Worm (Caenorhabditis elegans) whole organism, early embryonic: ENCODE results near the gene ins-8.

ENCODE experiments used
- ama-1 ChIP-seq: fragments of 150-350 bp; optimal IDR thresholded peaks from 2 replicates; lab custom pipeline; 2014
- ets-7 ChIP-seq: sonication (generic microtip); optimal IDR thresholded peaks from 2 replicates; lab custom pipeline; 2016; ENCODE audit warnings: missing genotype, missing genetic modification characterization, missing compliant biosample characterization
- flt-1 ChIP-seq: fragments of 200-800 bp; sonication (Bioruptor generic); IDR thresholded peaks from 2 replicates; pipeline ENCODE4 v1.3.6; 2022; ENCODE audit warnings: missing genetic modification characterization, missing compliant biosample characterization
- hmg-4 ChIP-seq: fragments of 200-800 bp; sonication (Bioruptor generic); optimal IDR thresholded peaks from 2 replicates; lab custom pipeline; 2018; ENCODE audit warnings: mild to moderate bottlenecking, missing genetic modification characterization, missing compliant biosample characterization
- hnd-1 ChIP-seq: sonication (generic microtip); optimal IDR thresholded peaks from 2 replicates; lab custom pipeline; 2016; ENCODE audit warnings: missing genetic modification characterization, missing compliant biosample characterization
- pes-1 ChIP-seq: fragments of 200-800 bp; sonication (Bioruptor generic); IDR thresholded peaks from 2 replicates; pipeline ENCODE4 v1.3.6; 2022; ENCODE audit warnings: missing genetic modification reagents, missing genetic modification characterization, missing compliant biosample characterization
- scrt-1 ChIP-seq: fragments of 200-800 bp; sonication (Bioruptor generic); IDR thresholded peaks from 2 replicates; pipeline ENCODE4 v1.3.6; 2022; ENCODE audit warnings: missing genetic modification characterization, missing compliant biosample characterization
- sea-1 ChIP-seq: fragments of 200-800 bp; sonication (Bioruptor generic); conservative IDR thresholded peaks from 2 replicates; pipeline ENCODE4 v1.3.6; 2022; ENCODE audit warnings: missing genetic modification characterization, missing compliant biosample characterization
- tra-4 ChIP-seq: sonication (generic microtip); optimal IDR thresholded peaks from 2 replicates; lab custom pipeline; 2017; ENCODE audit warnings: missing genetic modification characterization, missing compliant biosample characterization

- TF ChIP-seq pes-1 (GFP tag; lab: Robert Waterston, UW) (no peak), ama-1 (no peak), hnd-1 (tag; lab: Kevin White, UChicago) (no peak), tra-4 (tag; lab: Kevin White, UChicago) (no peak), sea-1 (GFP tag; lab: Robert Waterston, UW) (no peak), ets-7 (no peak), scrt-1 (GFP tag; lab: Robert Waterston, UW) (no peak), flt-1 (GFP tag; lab: Robert Waterston, UW) (no peak), hmg-4 (no peak)
Measured at ce11 chrIV:9714264-9714663, 33.5 kb upstream of the ins-8 start.
